Worm (Caenorhabditis elegans) whole organism, early embryonic: ENCODE measurements around the gene ugt-4.

Source experiments
- B0310.2 ChIP-seq: sonication (generic microtip); optimal IDR thresholded peaks from 2 replicates; lab custom pipeline; 2016; ENCODE audit warnings: mild to moderate bottlenecking, missing genetic modification characterization, missing compliant biosample characterization
- F13C5.2 ChIP-seq: sonication (generic microtip); optimal IDR thresholded peaks from 2 replicates; lab custom pipeline; 2017; ENCODE audit warnings: mild to moderate bottlenecking, missing genetic modification characterization, inconsistent platforms, missing compliant biosample characterization
- aly-1 ChIP-seq: sonication (generic microtip); optimal IDR thresholded peaks from 2 replicates; lab custom pipeline; 2016; ENCODE audit warnings: missing genetic modification characterization, missing compliant biosample characterization
- ama-1 ChIP-seq: fragments of 150-350 bp; optimal IDR thresholded peaks from 2 replicates; lab custom pipeline; 2014
- ceh-13 ChIP-seq: fragments of 200-800 bp; sonication (Bioruptor generic); optimal IDR thresholded peaks from 2 replicates; lab custom pipeline; 2018; ENCODE audit warnings: mild to moderate bottlenecking, missing genetic modification characterization, missing compliant biosample characterization
- ceh-36 ChIP-seq: sonication (generic microtip); optimal IDR thresholded peaks from 2 replicates; lab custom pipeline; 2016; ENCODE audit warnings: missing genetic modification characterization, inconsistent platforms, missing compliant biosample characterization
- ets-7 ChIP-seq: sonication (generic microtip); optimal IDR thresholded peaks from 2 replicates; lab custom pipeline; 2016; ENCODE audit warnings: missing genotype, missing genetic modification characterization, missing compliant biosample characterization
- flt-1 ChIP-seq: fragments of 200-800 bp; sonication (Bioruptor generic); IDR thresholded peaks from 2 replicates; pipeline ENCODE4 v1.3.6; 2022; ENCODE audit warnings: missing genetic modification characterization, missing compliant biosample characterization
- hmbx-1 ChIP-seq: sonication (generic microtip); optimal IDR thresholded peaks from 2 replicates; lab custom pipeline; 2016; ENCODE audit warnings: mild to moderate bottlenecking, missing genetic modification characterization, missing compliant biosample characterization
- hmg-4 ChIP-seq: fragments of 200-800 bp; sonication (Bioruptor generic); optimal IDR thresholded peaks from 2 replicates; lab custom pipeline; 2018; ENCODE audit warnings: mild to moderate bottlenecking, missing genetic modification characterization, missing compliant biosample characterization
- hnd-1 ChIP-seq: sonication (generic microtip); optimal IDR thresholded peaks from 2 replicates; lab custom pipeline; 2016; ENCODE audit warnings: missing genetic modification characterization, missing compliant biosample characterization
- pes-1 ChIP-seq: fragments of 200-800 bp; sonication (Bioruptor generic); IDR thresholded peaks from 2 replicates; pipeline ENCODE4 v1.3.6; 2022; ENCODE audit warnings: missing genetic modification reagents, missing genetic modification characterization, missing compliant biosample characterization
- scrt-1 ChIP-seq: fragments of 200-800 bp; sonication (Bioruptor generic); IDR thresholded peaks from 2 replicates; pipeline ENCODE4 v1.3.6; 2022; ENCODE audit warnings: missing genetic modification characterization, missing compliant biosample characterization
- sea-1 ChIP-seq: fragments of 200-800 bp; sonication (Bioruptor generic); conservative IDR thresholded peaks from 2 replicates; pipeline ENCODE4 v1.3.6; 2022; ENCODE audit warnings: missing genetic modification characterization, missing compliant biosample characterization
- tbx-11 ChIP-seq: fragments of 200-800 bp; sonication (Bioruptor generic); IDR thresholded peaks from 2 replicates; pipeline ENCODE4 v1.3.6; 2022; ENCODE audit warnings: missing genetic modification characterization, missing compliant biosample characterization
- tbx-37 ChIP-seq: fragments of 200-800 bp; sonication (Bioruptor generic); conservative IDR thresholded peaks from 2 replicates; pipeline ENCODE4 v1.3.6; 2022; ENCODE audit warnings: missing genetic modification reagents, missing genetic modification characterization, missing compliant biosample characterization
- tra-4 ChIP-seq: sonication (generic microtip); optimal IDR thresholded peaks from 2 replicates; lab custom pipeline; 2017; ENCODE audit warnings: missing genetic modification characterization, missing compliant biosample characterization

Gene ugt-4

DNA sequence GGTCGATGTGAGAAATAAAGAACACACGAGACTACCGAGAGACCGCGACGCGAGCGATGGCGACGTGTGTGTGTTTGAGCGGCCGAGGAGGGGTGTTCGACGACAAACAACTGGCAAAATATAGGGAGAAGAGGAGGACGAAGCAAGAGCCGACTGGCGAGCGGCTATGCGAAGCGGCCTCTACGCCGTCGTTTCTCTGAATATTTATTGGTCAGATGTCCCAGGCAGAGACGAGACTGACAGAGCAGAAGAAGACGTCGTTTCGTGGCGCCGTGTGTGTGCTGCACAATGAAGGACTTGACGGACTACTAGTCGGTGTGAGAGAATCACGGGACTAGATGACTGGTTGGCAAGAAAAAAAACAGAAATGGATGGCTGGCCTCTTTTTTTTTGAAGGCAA, 24.0 kb upstream of the ugt-4 start:
- no peak for TF ChIP-seq ets-7 (tag; lab: Kevin White, UChicago)
- no peak for TF ChIP-seq hmbx-1 (tag; lab: Kevin White, UChicago)
- TF ChIP-seq ama-1 = no peak
- TF ChIP-seq sea-1 = no peak

DNA sequence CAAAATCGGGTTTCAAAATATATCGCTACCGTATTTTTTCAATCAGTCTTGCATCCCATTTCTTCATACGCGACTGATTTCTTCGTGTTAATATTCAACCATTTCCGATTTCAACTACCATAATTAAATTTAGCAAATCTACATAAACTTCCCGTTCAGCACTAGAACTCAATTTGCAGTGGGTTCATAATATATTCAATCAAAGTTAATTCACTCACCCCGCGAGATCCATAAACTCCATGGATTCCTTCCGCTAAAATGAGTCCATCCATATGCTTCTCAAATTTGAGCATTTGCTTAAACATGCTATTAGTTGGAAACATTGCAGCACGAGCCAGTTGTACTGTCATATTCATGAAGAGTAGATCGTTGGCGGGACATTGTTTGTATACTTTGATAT, 23.4 kb upstream of the ugt-4 start:
- TF ChIP-seq flt-1 (GFP tag; lab: Robert Waterston, UW) (no peak), B0310.2 (tag; lab: Kevin White, UChicago) (no peak), hmbx-1 (tag; lab: Kevin White, UChicago) (no peak), tra-4 (no peak), ama-1 (no peak), tbx-11 (GFP tag; lab: Robert Waterston, UW) (no peak), F13C5.2 (tag; lab: Kevin White, UChicago) (no peak), tbx-37 (GFP tag; lab: Robert Waterston, UW) (no peak), ceh-36 (tag; lab: Kevin White, UChicago) (no peak), aly-1 (tag; lab: Kevin White, UChicago) (no peak), sea-1 (no peak), ets-7 (tag; lab: Kevin White, UChicago) (no peak), hnd-1 (tag; lab: Kevin White, UChicago) (no peak), pes-1 (GFP tag; lab: Robert Waterston, UW) (no peak), hmg-4 (GFP tag; lab: Kevin White, UChicago) (no peak)

DNA sequence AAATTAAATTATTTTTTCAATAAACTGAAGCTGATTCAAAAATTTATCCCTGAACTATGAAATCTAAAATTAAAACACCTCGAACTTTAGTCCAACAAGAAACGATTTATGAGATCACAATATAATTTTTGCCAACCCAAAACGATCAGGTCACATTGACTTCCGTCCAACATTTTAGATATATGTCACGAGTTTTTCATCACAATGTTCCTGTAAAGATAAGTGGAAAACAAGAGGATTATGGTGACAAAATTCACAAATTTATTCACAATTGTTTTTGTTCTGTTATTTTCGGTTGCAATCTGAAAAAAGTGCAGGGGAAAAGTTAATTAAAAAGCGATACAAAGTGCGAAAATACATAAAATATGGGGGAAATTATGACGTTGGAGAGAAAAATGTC, 21.5 kb upstream of the ugt-4 start:
- TF ChIP-seq tbx-11 (GFP tag; lab: Robert Waterston, UW) = no peak
- no peak for TF ChIP-seq hmg-4 (GFP tag; lab: Kevin White, UChicago)
- TF ChIP-seq sea-1 = no peak
- TF ChIP-seq scrt-1 = no peak
- no peak for TF ChIP-seq hmbx-1 (tag; lab: Kevin White, UChicago)
- no peak for TF ChIP-seq pes-1 (GFP tag; lab: Robert Waterston, UW)
- TF ChIP-seq ceh-36 (tag; lab: Kevin White, UChicago) = no peak
- no peak for TF ChIP-seq ets-7 (tag; lab: Kevin White, UChicago)
- TF ChIP-seq ama-1 = no peak
- TF ChIP-seq hnd-1 (tag; lab: Kevin White, UChicago) = no peak
- no peak for TF ChIP-seq tbx-37 (GFP tag; lab: Robert Waterston, UW)
- no peak for TF ChIP-seq aly-1 (tag; lab: Kevin White, UChicago)
- TF ChIP-seq B0310.2 (tag; lab: Kevin White, UChicago) = no peak
- TF ChIP-seq flt-1 (GFP tag; lab: Robert Waterston, UW) = no peak
- TF ChIP-seq ceh-13 = no peak
- TF ChIP-seq F13C5.2 (tag; lab: Kevin White, UChicago) = no peak
- TF ChIP-seq tra-4 = no peak

DNA sequence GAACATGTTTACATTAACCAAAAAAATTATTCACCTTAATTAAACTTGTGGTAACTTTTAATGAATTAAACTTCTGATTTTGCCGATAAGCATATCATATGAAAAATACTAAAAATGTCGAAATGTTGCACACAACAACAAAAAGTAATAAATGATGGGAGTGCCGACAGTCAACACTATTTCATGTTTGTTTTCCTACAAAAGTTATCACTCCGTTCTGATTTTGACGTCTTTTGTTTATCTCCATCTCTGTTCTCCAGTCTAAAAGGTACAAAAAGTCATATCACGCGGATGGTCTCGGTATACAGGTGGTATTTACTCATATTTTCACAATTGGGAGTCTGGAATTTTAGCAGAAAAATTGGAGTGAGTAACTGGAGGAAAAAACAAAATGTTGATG, 20.2 kb upstream of the ugt-4 start:
- no peak for TF ChIP-seq B0310.2 (tag; lab: Kevin White, UChicago)
- TF ChIP-seq ama-1 = no peak
- TF ChIP-seq aly-1 (tag; lab: Kevin White, UChicago) = no peak
- no peak for TF ChIP-seq flt-1 (GFP tag; lab: Robert Waterston, UW)
- TF ChIP-seq hmbx-1 (tag; lab: Kevin White, UChicago) = no peak
- no peak for TF ChIP-seq ceh-36 (tag; lab: Kevin White, UChicago)
- no peak for TF ChIP-seq scrt-1
- no peak for TF ChIP-seq ceh-13
- no peak for TF ChIP-seq F13C5.2 (tag; lab: Kevin White, UChicago)
- no peak for TF ChIP-seq hnd-1 (tag; lab: Kevin White, UChicago)
- no peak for TF ChIP-seq tra-4
- TF ChIP-seq tbx-37 (GFP tag; lab: Robert Waterston, UW) = no peak
- TF ChIP-seq ets-7 (tag; lab: Kevin White, UChicago) = no peak
- TF ChIP-seq pes-1 (GFP tag; lab: Robert Waterston, UW) = no peak

DNA sequence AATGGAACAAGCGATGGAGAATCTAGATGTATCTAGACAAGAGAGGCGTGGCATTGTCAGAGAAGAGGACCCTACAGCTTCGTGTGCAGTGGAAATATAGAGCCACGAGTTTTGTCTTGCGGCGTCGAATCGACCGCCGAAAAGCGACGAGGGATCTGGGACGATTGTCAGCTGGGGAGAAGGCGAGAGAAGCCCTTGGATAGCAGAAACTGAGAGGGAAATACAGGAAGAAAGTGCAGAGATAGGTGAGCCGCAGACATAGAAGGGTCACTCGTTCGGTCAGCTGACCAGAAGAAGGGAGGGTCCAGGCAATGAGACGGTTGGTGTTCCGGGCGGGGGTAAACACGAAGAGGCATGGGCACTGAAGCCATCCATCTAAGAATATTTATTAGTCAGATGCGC, 19.3 kb upstream of the ugt-4 start:
- TF ChIP-seq F13C5.2 (tag; lab: Kevin White, UChicago) (peak; percentile 2), pes-1 (GFP tag; lab: Robert Waterston, UW) (no peak), hmg-4 (GFP tag; lab: Kevin White, UChicago) (peak; percentile 52), ceh-36 (tag; lab: Kevin White, UChicago) (no peak), ama-1 (no peak), aly-1 (tag; lab: Kevin White, UChicago) (peak; percentile 10)

DNA sequence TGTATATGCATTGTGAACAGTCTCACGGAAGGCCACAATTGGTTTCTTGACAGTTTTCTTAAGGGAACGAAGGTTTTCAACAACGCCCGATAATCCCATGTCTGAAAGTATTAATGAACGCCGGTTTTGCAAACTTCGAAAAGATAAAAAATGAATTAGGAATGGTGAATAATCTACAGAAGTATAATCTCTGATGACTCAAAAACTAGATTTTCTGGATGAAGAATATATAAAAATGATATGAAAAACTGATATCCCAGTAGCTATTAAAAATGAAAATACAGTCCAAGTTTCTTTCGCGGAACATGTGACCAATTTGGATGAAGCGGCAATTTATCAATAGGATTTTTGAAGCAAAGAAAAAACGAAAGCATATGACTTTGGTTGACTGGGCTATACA, 18.9 kb upstream of the ugt-4 start, which contains the start of gene ZC443.3:
ZC443.3 (minus strand) TSS at position 101 of the 400 bp plus-strand sequence.
- TF ChIP-seq tra-4 = no peak
- no peak for TF ChIP-seq ceh-36 (tag; lab: Kevin White, UChicago)
- TF ChIP-seq ama-1 = no peak
- no peak for TF ChIP-seq hnd-1 (tag; lab: Kevin White, UChicago)

DNA sequence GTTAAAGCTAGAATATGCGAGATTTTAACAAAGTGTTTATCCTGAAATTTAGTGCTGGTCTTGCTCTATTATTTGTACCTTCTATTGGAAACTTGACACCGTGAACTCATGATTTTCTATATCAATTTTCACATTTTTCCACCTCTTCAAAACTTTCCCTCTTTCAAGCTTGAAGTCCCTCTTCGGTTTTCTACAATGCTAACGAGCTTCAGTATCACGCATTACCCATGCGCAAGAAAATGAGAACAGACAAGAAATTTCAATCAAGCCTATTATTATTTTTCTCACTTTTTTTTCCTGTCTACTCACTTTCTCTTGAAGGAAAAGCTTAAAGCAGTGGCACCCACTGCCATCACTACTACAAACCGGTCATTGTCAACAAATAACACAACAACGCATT, 16.7 kb upstream of the ugt-4 start:
- TF ChIP-seq ama-1 (no peak), B0310.2 (tag; lab: Kevin White, UChicago) (no peak), ets-7 (tag; lab: Kevin White, UChicago) (no peak), ceh-36 (tag; lab: Kevin White, UChicago) (no peak), hmbx-1 (tag; lab: Kevin White, UChicago) (no peak), pes-1 (GFP tag; lab: Robert Waterston, UW) (no peak), tra-4 (no peak), scrt-1 (no peak), sea-1 (no peak), F13C5.2 (tag; lab: Kevin White, UChicago) (no peak), aly-1 (tag; lab: Kevin White, UChicago) (no peak), tbx-37 (GFP tag; lab: Robert Waterston, UW) (no peak), hnd-1 (tag; lab: Kevin White, UChicago) (no peak), flt-1 (GFP tag; lab: Robert Waterston, UW) (no peak), ceh-13 (no peak), hmg-4 (GFP tag; lab: Kevin White, UChicago) (no peak), tbx-11 (GFP tag; lab: Robert Waterston, UW) (no peak)

DNA sequence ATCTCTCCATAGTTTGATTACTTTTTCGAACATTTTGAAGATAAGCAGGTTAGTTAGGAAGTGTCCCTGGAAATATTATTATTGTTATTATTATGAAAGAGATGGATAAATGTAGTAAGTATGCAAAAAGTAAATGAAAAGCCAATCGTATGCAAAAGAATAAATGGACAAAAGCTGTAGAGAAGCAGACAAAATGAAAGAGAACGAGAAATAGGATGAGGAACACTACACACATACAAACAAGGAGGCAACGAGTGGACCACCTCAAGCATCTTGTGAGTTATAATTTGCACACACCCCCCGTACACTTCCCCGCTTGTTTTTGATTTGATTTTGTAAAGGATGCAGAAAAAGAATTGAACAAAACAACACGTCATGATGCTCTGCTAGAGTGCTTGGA, 16.0 kb upstream of the ugt-4 start, which contains the start of gene ZC443.2:
ZC443.2 (minus strand) TSS at position 67 of the 400 bp plus-strand sequence.
- TF ChIP-seq hmbx-1 (tag; lab: Kevin White, UChicago) (no peak), tbx-37 (GFP tag; lab: Robert Waterston, UW) (no peak), ceh-13 (no peak), F13C5.2 (tag; lab: Kevin White, UChicago) (no peak), B0310.2 (tag; lab: Kevin White, UChicago) (no peak), tbx-11 (GFP tag; lab: Robert Waterston, UW) (no peak), flt-1 (GFP tag; lab: Robert Waterston, UW) (no peak), ama-1 (no peak), aly-1 (tag; lab: Kevin White, UChicago) (no peak), ceh-36 (tag; lab: Kevin White, UChicago) (no peak), hnd-1 (tag; lab: Kevin White, UChicago) (no peak)
